In genomic region chr3R:12459879-12460522, dm6 we compare ENCODE assay signal across 1 fruit fly cellular context.
TF ChIP-seq lines count a peak whose summit lies in the region.

TSS of gene CG5961 (minus strand) at chr3R:12460294.
TSS of gene Polr3C (plus strand) at chr3R:12460414.

TF ChIP-seq in whole organism, embryonic, 481 proteins besides CTCF, POLR2A, EP300 and RAD21 (continued from another document):
- TF ChIP-seq CG2129 (GFP tag; IDR thresholded peaks at IDR 0.05; lab: Robert Waterston, UW; ENCODE audit: partially characterized antibody) (0 out of 2 replicates have a peak, but pooled peaks have one; percentile 25), insv (GFP tag; optimal IDR thresholded peaks at IDR 0.05; lab: Kevin White, UChicago) (peak in 1 of 2 experiments; percentile 38), Sry-δ (GFP tag; optimal IDR thresholded peaks at IDR 0.05; lab: Kevin White, UChicago) (peak; percentile 41), E2f2 (GFP tag; IDR thresholded peaks at IDR 0.05; lab: Robert Waterston, UW) (peak; percentile 75), BEAF-32 (GFP tag; optimal IDR thresholded peaks at IDR 0.05; lab: Kevin White, UChicago) (peak; percentile 51), luna (GFP tag; optimal IDR thresholded peaks at IDR 0.05; lab: Kevin White, UChicago) (no peak), sens (GFP tag; lab: Kevin White, UChicago) (peak; percentile 27), bigmax (GFP tag; optimal IDR thresholded peaks at IDR 0.05; lab: Kevin White, UChicago) (peak; percentile 74), emc (GFP tag; optimal IDR thresholded peaks at IDR 0.05; lab: Kevin White, UChicago) (no peak), Stat92E (GFP tag; optimal IDR thresholded peaks at IDR 0.05; lab: Kevin White, UChicago) (peak in 1 of 3 experiments; percentile 20), CG9817 (tag; optimal IDR thresholded peaks at IDR 0.05; lab: Kevin White, UChicago) (no peak), schlank (tag; optimal IDR thresholded peaks at IDR 0.05; lab: Kevin White, UChicago) (no peak), sug (tag; optimal IDR thresholded peaks at IDR 0.05; lab: Kevin White, UChicago) (peak; percentile 6), Poxn (GFP tag; IDR thresholded peaks at IDR 0.05; lab: Robert Waterston, UW) (no peak), bbx (GFP tag; IDR thresholded peaks at IDR 0.05; lab: Robert Waterston, UW; ENCODE audit: partially characterized antibody) (0 out of 2 replicates have a peak, but pooled peaks have one; percentile 31), gcm (GFP tag; optimal IDR thresholded peaks at IDR 0.05; lab: Kevin White, UChicago) (no peak), Atf6 (GFP tag; IDR thresholded peaks at IDR 0.05; lab: Robert Waterston, UW) (no peak), kah (GFP tag; optimal IDR thresholded peaks at IDR 0.05; lab: Kevin White, UChicago) (peak; percentile 67), chinmo (GFP tag; IDR thresholded peaks at IDR 0.05; lab: Robert Waterston, UW; ENCODE audit: partially characterized antibody) (0 out of 4 replicates have a peak, but pooled peaks have one; percentile 55), CG13296 (GFP tag; optimal IDR thresholded peaks at IDR 0.05; lab: Kevin White, UChicago) (no peak), Fer1 (GFP tag; optimal IDR thresholded peaks at IDR 0.05; lab: Kevin White, UChicago) (peak; percentile 27), CG3838 (GFP tag; optimal IDR thresholded peaks at IDR 0.05; lab: Kevin White, UChicago) (no peak), Xbp1 (GFP tag; optimal IDR thresholded peaks at IDR 0.05; lab: Kevin White, UChicago) (no peak), CG12659 (GFP tag; optimal IDR thresholded peaks at IDR 0.05; lab: Kevin White, UChicago) (peak; percentile 35), HHEX (GFP tag; optimal IDR thresholded peaks at IDR 0.05; lab: Kevin White, UChicago) (no peak), sr (GFP tag; IDR thresholded peaks at IDR 0.05; lab: Robert Waterston, UW) (no peak), zen (tag; optimal IDR thresholded peaks at IDR 0.05; lab: Kevin White, UChicago) (peak; percentile 11), chn (GFP tag; optimal IDR thresholded peaks at IDR 0.05; lab: Kevin White, UChicago) (no peak), CG15601 (tag; optimal IDR thresholded peaks at IDR 0.05; lab: Kevin White, UChicago) (peak; percentile 61), CG12391 (tag; optimal IDR thresholded peaks at IDR 0.05; lab: Kevin White, UChicago) (peak; percentile 6), CG10565 (GFP tag; optimal IDR thresholded peaks at IDR 0.05; lab: Kevin White, UChicago) (no peak), CG11504 (tag; optimal IDR thresholded peaks at IDR 0.05; lab: Kevin White, UChicago) (no peak), CG31388 (GFP tag; optimal IDR thresholded peaks at IDR 0.05; lab: Kevin White, UChicago) (no peak), CG4617 (GFP tag; optimal IDR thresholded peaks at IDR 0.05; lab: Kevin White, UChicago; ENCODE audit: borderline replicate concordance) (peak; percentile 10), CG2116 (GFP tag; optimal IDR thresholded peaks at IDR 0.05; lab: Kevin White, UChicago) (peak; percentile 71), CG2678 (tag; optimal IDR thresholded peaks at IDR 0.05; lab: Kevin White, UChicago) (no peak), CG30020 (tag; optimal IDR thresholded peaks at IDR 0.05; lab: Kevin White, UChicago) (peak; percentile 13), Nf-YA (GFP tag; IDR thresholded peaks at IDR 0.05; lab: Robert Waterston, UW) (no peak), Asciz (GFP tag; optimal IDR thresholded peaks at IDR 0.05; lab: Kevin White, UChicago) (no peak), CG6254 (GFP tag; optimal IDR thresholded peaks at IDR 0.05; lab: Kevin White, UChicago) (no peak), D19A (tag; optimal IDR thresholded peaks at IDR 0.05; lab: Kevin White, UChicago) (peak; percentile 61), unc-4 (GFP tag; IDR thresholded peaks at IDR 0.05; lab: Robert Waterston, UW; ENCODE audit: partially characterized antibody) (peak; percentile 43; the same call in 1 of the 2 replicates), tll (GFP tag; optimal IDR thresholded peaks at IDR 0.05; lab: Kevin White, UChicago) (peak in 1 of 2 experiments; percentile 65), YL-1 (GFP tag; optimal IDR thresholded peaks at IDR 0.05; lab: Kevin White, UChicago) (peak; percentile 65), CG6791 (GFP tag; IDR thresholded peaks at IDR 0.05; lab: Robert Waterston, UW; ENCODE audit: partially characterized antibody) (0 out of 3 replicates have a peak, but pooled peaks have one; percentile 19), CG6175 (GFP tag; IDR thresholded peaks at IDR 0.05; lab: Robert Waterston, UW) (no peak), Scr (GFP tag; IDR thresholded peaks at IDR 0.05; lab: Robert Waterston, UW; ENCODE audit: partially characterized antibody) (peak; percentile 17), CG2199 (GFP tag; IDR thresholded peaks at IDR 0.05; lab: Robert Waterston, UW) (no peak), trem (tag; optimal IDR thresholded peaks at IDR 0.05; lab: Kevin White, UChicago) (peak; percentile 61), jing (GFP tag; optimal IDR thresholded peaks at IDR 0.05; lab: Kevin White, UChicago) (no peak), Dp (GFP tag; optimal IDR thresholded peaks at IDR 0.05; lab: Kevin White, UChicago) (peak; percentile 71), crp (GFP tag; optimal IDR thresholded peaks at IDR 0.05; lab: Kevin White, UChicago) (peak; percentile 18 to 93), HLHmδ (GFP tag; optimal IDR thresholded peaks at IDR 0.05; lab: Kevin White, UChicago) (no peak), CG34376 (GFP tag; optimal IDR thresholded peaks at IDR 0.05; lab: Kevin White, UChicago) (peak; percentile 24), CG13287 (GFP tag; IDR thresholded peaks at IDR 0.05; lab: Robert Waterston, UW; ENCODE audit: partially characterized antibody) (peak; percentile 72), CG18764 (GFP tag; optimal IDR thresholded peaks at IDR 0.05; lab: Kevin White, UChicago) (no peak), CG3163 (GFP tag; optimal IDR thresholded peaks at IDR 0.05; lab: Kevin White, UChicago) (peak; percentile 35), CG11085 (GFP tag; IDR thresholded peaks at IDR 0.05; lab: Robert Waterston, UW) (no peak), pros (GFP tag; optimal IDR thresholded peaks at IDR 0.05; lab: Kevin White, UChicago) (peak; percentile 14), fd96Cb (tag; optimal IDR thresholded peaks at IDR 0.05; lab: Kevin White, UChicago) (no peak), CG1647 (GFP tag; optimal IDR thresholded peaks at IDR 0.05; lab: Kevin White, UChicago) (no peak), CG2202 (tag; optimal IDR thresholded peaks at IDR 0.05; lab: Kevin White, UChicago) (no peak), CG15514 (GFP tag; optimal IDR thresholded peaks at IDR 0.05; lab: Kevin White, UChicago) (peak; percentile 70), CG2120 (GFP tag; optimal IDR thresholded peaks at IDR 0.05; lab: Kevin White, UChicago) (peak; percentile 10), Dll (GFP tag; IDR thresholded peaks at IDR 0.05; lab: Robert Waterston, UW; ENCODE audit: partially characterized antibody) (peak; percentile 43; the same call in 2 of the 4 replicates), CG5953 (GFP tag; IDR thresholded peaks at IDR 0.05; lab: Robert Waterston, UW) (no peak), CG13624 (GFP tag; optimal IDR thresholded peaks at IDR 0.05; lab: Kevin White, UChicago) (no peak), grn (GFP tag; optimal IDR thresholded peaks at IDR 0.05; lab: Kevin White, UChicago) (peak; percentile 24), CG10267 (tag; optimal IDR thresholded peaks at IDR 0.05; lab: Kevin White, UChicago) (peak; percentile 45), Mes4 (GFP tag; optimal IDR thresholded peaks at IDR 0.05; lab: Kevin White, UChicago) (no peak), ttk (GFP tag; IDR thresholded peaks at IDR 0.05; lab: Robert Waterston, UW) (no peak), MESR4 (GFP tag; optimal IDR thresholded peaks at IDR 0.05; lab: Kevin White, UChicago) (peak; percentile 71), Myb (GFP tag; optimal IDR thresholded peaks at IDR 0.05; lab: Kevin White, UChicago) (no peak), CG11560 (tag; IDR thresholded peaks at IDR 0.05; lab: Robert Waterston, UW) (peak; percentile 95), psq (GFP tag; optimal IDR thresholded peaks at IDR 0.05; lab: Kevin White, UChicago) (peak; percentile 80), nmo (GFP tag; optimal IDR thresholded peaks at IDR 0.05; lab: Kevin White, UChicago) (peak; percentile 42), CG17829 (tag; optimal IDR thresholded peaks at IDR 0.05; lab: Kevin White, UChicago) (peak; percentile 10)
